In genomic region chr3L:11553672-11554068, dm6 we compare ENCODE assay signal across 2 fruit fly cellular contexts.
TF ChIP-seq lines count a peak whose summit lies in the region.

No protein-coding gene starts in this region.

- TF ChIP-seq CTCF in whole organism, embryonic (GFP tag; optimal IDR thresholded peaks at IDR 0.05; lab: Kevin White, UChicago) = no peak

TF ChIP-seq in whole organism, embryonic, 481 proteins besides CTCF, POLR2A, EP300 and RAD21:
- TF ChIP-seq jing (GFP tag; optimal IDR thresholded peaks at IDR 0.05; lab: Kevin White, UChicago) = no peak
- TF ChIP-seq Hr3 (GFP tag; optimal IDR thresholded peaks at IDR 0.05; lab: Kevin White, UChicago) = no peak
- TF ChIP-seq CG15011 (GFP tag; optimal IDR thresholded peaks at IDR 0.05; lab: Kevin White, UChicago) = no peak
- TF ChIP-seq Dek (tag; optimal IDR thresholded peaks at IDR 0.05; lab: Kevin White, UChicago) = no peak
- TF ChIP-seq Blimp-1 (GFP tag; optimal IDR thresholded peaks at IDR 0.05; lab: Kevin White, UChicago) = no peak
- TF ChIP-seq CG4424 (GFP tag; optimal IDR thresholded peaks at IDR 0.05; lab: Kevin White, UChicago) = peak; percentile 98
- no peak for TF ChIP-seq sima (GFP tag; optimal IDR thresholded peaks at IDR 0.05; lab: Kevin White, UChicago)
- TF ChIP-seq NC2β (GFP tag; optimal IDR thresholded peaks at IDR 0.05; lab: Kevin White, UChicago) = no peak

TF ChIP-seq in whole organism, wandering third instar larva, 38 proteins besides CTCF, POLR2A, EP300 and RAD21:
- TF ChIP-seq CG9705 (GFP tag; optimal IDR thresholded peaks at IDR 0.05; lab: Kevin White, UChicago) (no peak), rgr (GFP tag; optimal IDR thresholded peaks at IDR 0.05; lab: Kevin White, UChicago) (no peak), Dif (GFP tag; optimal IDR thresholded peaks at IDR 0.05; lab: Kevin White, UChicago; ENCODE audit: partially characterized antibody) (no peak), tai (GFP tag; optimal IDR thresholded peaks at IDR 0.05; lab: Kevin White, UChicago) (peak; percentile 54), Vsx2 (GFP tag; optimal IDR thresholded peaks at IDR 0.05; lab: Kevin White, UChicago; ENCODE audit: partially characterized antibody) (no peak)
